Fruit fly (Drosophila melanogaster) whole organism, pupa: Measurements from ENCODE around the gene GC1.
A peak's percentile ranks its signal among the peaks of the same experiment; 100 is the strongest.
"Not testable (repeated sequence)": the region's sequence is repeated elsewhere in the genome, so short reads cannot be mapped to it uniquely, and the experiment has no call there.

ENCODE experiments used
- CG10348 ChIP-seq: fragments of 200-800 bp; sonication (Bioruptor generic); IDR thresholded peaks from 2 replicates; pipeline ENCODE4 v1.3.6; 2022; ENCODE audit warnings: missing biosample characterization, missing genetic modification characterization
- CG12605 ChIP-seq: fragments of 200-800 bp; sonication (Bioruptor generic); IDR thresholded peaks from 2 replicates; pipeline ENCODE4 v1.3.6; 2022; ENCODE audit warnings: missing biosample characterization, missing genetic modification characterization
- CG13204 ChIP-seq: fragments of 200-800 bp; sonication (Bioruptor generic); optimal IDR thresholded peaks from 2 replicates; lab custom pipeline; 2018; ENCODE audit warnings: missing biosample characterization, mild to moderate bottlenecking, missing genetic modification characterization, moderate library complexity
- CG14655 ChIP-seq: fragments of 200-800 bp; sonication (Bioruptor generic); optimal IDR thresholded peaks from 3 replicates; lab custom pipeline; 2017; ENCODE audit warnings: mild to moderate bottlenecking, missing biosample characterization, missing genetic modification reagents, missing genetic modification characterization
- CG15710 ChIP-seq: fragments of 200-800 bp; sonication (Bioruptor generic); optimal IDR thresholded peaks from 2 replicates; lab custom pipeline; 2018; ENCODE audit warnings: missing biosample characterization, mild to moderate bottlenecking, missing genetic modification characterization, moderate library complexity
- CG17806 ChIP-seq: fragments of 200-800 bp; sonication (Bioruptor generic); optimal IDR thresholded peaks from 2 replicates; lab custom pipeline; 2018; ENCODE audit warnings: missing biosample characterization, mild to moderate bottlenecking, missing genetic modification characterization, moderate library complexity
- CG32121 ChIP-seq: fragments of 200-800 bp; sonication (Bioruptor generic); IDR thresholded peaks from 2 replicates; pipeline ENCODE4 v1.3.6; 2022; ENCODE audit warnings: missing biosample characterization, missing genetic modification characterization
- CG34367 ChIP-seq: fragments of 200-800 bp; sonication (Bioruptor generic); optimal IDR thresholded peaks from 2 replicates; lab custom pipeline; 2018; ENCODE audit warnings: missing biosample characterization, mild to moderate bottlenecking, missing genetic modification characterization
- CG4496 ChIP-seq: fragments of 200-800 bp; sonication (Bioruptor generic); IDR thresholded peaks from 3 replicates; pipeline ENCODE4 v1.3.6; 2022; ENCODE audit warnings: missing biosample characterization, missing genetic modification characterization
- CG8159 ChIP-seq: fragments of 200-800 bp; sonication (Bioruptor generic); optimal IDR thresholded peaks from 3 replicates; lab custom pipeline; 2018; ENCODE audit warnings: missing biosample characterization, mild to moderate bottlenecking, missing genetic modification characterization, moderate library complexity
- CG8301 ChIP-seq: fragments of 200-800 bp; sonication (Bioruptor generic); optimal IDR thresholded peaks from 2 replicates; lab custom pipeline; 2018; ENCODE audit warnings: missing biosample characterization, mild to moderate bottlenecking, missing genetic modification characterization
- CG9948 ChIP-seq: fragments of 200-800 bp; sonication (Bioruptor generic); optimal IDR thresholded peaks from 2 replicates; lab custom pipeline; 2018; ENCODE audit warnings: missing biosample characterization, mild to moderate bottlenecking, missing genetic modification characterization, moderate library complexity
- D1 ChIP-seq: fragments of 200-800 bp; sonication (Bioruptor generic); optimal IDR thresholded peaks from 2 replicates; lab custom pipeline; 2018; ENCODE audit warnings: missing biosample characterization, mild to moderate bottlenecking, missing genetic modification characterization, moderate library complexity
- EcR ChIP-seq: fragments of 200-800 bp; sonication (Bioruptor generic); optimal IDR thresholded peaks from 3 replicates; lab custom pipeline; 2019; ENCODE audit warnings: missing biosample characterization, missing genetic modification characterization, mild to moderate bottlenecking, moderate library complexity, missing genetic modification reagents
- Ets98B ChIP-seq: fragments of 200-800 bp; sonication (Bioruptor generic); IDR thresholded peaks from 2 replicates; pipeline ENCODE4 v1.3.6; 2022; ENCODE audit warnings: missing biosample characterization, missing genetic modification characterization
- Pif1A ChIP-seq: fragments of 200-800 bp; sonication (Bioruptor generic); optimal IDR thresholded peaks from 3 replicates; lab custom pipeline; 2016; ENCODE audit warnings: missing biosample characterization, missing genetic modification characterization
- Pif1B ChIP-seq: fragments of 200-800 bp; sonication (Bioruptor generic); optimal IDR thresholded peaks from 3 replicates; lab custom pipeline; 2016; ENCODE audit warnings: missing biosample characterization, missing genetic modification characterization
- Snoo ChIP-seq: fragments of 200-800 bp; sonication (Bioruptor generic); optimal IDR thresholded peaks from 3 replicates; lab custom pipeline; 2017; ENCODE audit warnings: missing biosample characterization, mild to moderate bottlenecking, missing genetic modification characterization, inconsistent platforms
- fd96Ca ChIP-seq: fragments of 200-800 bp; sonication (Bioruptor generic); IDR thresholded peaks from 3 replicates; pipeline ENCODE4 v1.3.6; 2022; ENCODE audit warnings: missing biosample characterization, missing genetic modification characterization
- gl ChIP-seq: fragments of 200-800 bp; sonication (Bioruptor generic); optimal IDR thresholded peaks from 2 replicates; lab custom pipeline; 2018; ENCODE audit warnings: missing biosample characterization, mild to moderate bottlenecking, missing genetic modification characterization
- rn ChIP-seq: fragments of 200-800 bp; sonication (Bioruptor generic); IDR thresholded peaks from 2 replicates; pipeline ENCODE4 v1.3.6; 2022; ENCODE audit warnings: missing biosample characterization, missing genetic modification characterization

GC1 gene

dm6 chr3R:11956444-11956843, 11.1 kb upstream of the GC1 start, which contains the start of gene Hsp70Aa:
Gene Hsp70Aa, minus strand, starts transcription at chr3R:11956544.
- TF ChIP-seq D1; Ets98B (GFP tag; lab: Robert Waterston, UW); fd96Ca (GFP tag; lab: Robert Waterston, UW): not testable (repeated sequence)

dm6 chr3R:11957388-11957787, 10.1 kb upstream of the GC1 start:
- TF ChIP-seq CG13204 (GFP tag; lab: Kevin White, UChicago): no peak
- TF ChIP-seq, all 21 proteins: peak for 0

DNA sequence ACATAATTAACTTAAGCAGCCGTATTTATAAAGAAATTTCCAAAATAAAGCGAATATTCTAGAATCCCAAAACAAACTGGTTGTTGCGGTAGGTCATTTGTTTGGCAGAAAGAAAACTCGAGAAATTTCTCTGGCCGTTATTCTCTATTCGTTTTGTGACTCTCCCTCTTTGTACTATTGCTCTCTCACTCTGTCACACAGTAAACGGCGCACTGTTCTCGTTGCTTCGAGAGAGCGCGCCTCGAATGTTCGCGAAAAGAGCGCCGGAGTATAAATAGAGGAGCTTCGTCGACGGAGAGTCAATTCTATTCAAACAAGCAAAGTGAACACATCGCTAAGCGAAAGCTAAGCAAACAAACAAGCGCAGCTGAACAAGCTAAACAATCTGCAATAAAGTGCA, 9.3 kb upstream of the GC1 start, which contains the start of gene Hsp70Ab:
Hsp70Ab (plus strand) TSS at position 301 of the 400 bp plus-strand sequence.
- TF ChIP-seq CG15710; CG10348; Snoo (tag; lab: Kevin White, UChicago): not testable (repeated sequence)
- TF ChIP-seq, all 21 proteins: peak for 0; not testable (repeated sequence) for 21

dm6 chr3R:11962739-11963214, 4.7 kb upstream of the GC1 start, which contains the start of the genes CG3281 and aurA:
Gene CG3281, minus strand, starts transcription at chr3R:11962805.
Gene aurA, plus strand, starts transcription at chr3R:11963124.
- peak; percentile 44 for TF ChIP-seq CG17806
- TF ChIP-seq CG15710: peak; percentile 64
- TF ChIP-seq CG34367 (tag; lab: Kevin White, UChicago): peak; percentile 7
- TF ChIP-seq Snoo (tag; lab: Kevin White, UChicago): peak; percentile 16
- peak; percentile 44 for TF ChIP-seq CG9948 (tag; lab: Kevin White, UChicago)
- no peak for TF ChIP-seq CG14655 (GFP tag; lab: Kevin White, UChicago)
- TF ChIP-seq CG8159 (tag; lab: Kevin White, UChicago): peak; percentile 60
- TF ChIP-seq gl (tag; lab: Kevin White, UChicago): no peak
- peak; percentile 21; the same call in 1 of the 2 replicates for TF ChIP-seq CG32121 (GFP tag; lab: Robert Waterston, UW)
- peak; percentile 39 for TF ChIP-seq CG8301 (tag; lab: Kevin White, UChicago)
- TF ChIP-seq Pif1A (GFP tag; lab: Kevin White, UChicago): no peak
- TF ChIP-seq Ets98B (GFP tag; lab: Robert Waterston, UW): no peak; the same call in 1 of the 2 replicates
- TF ChIP-seq rn (GFP tag; lab: Robert Waterston, UW): no peak
- TF ChIP-seq fd96Ca (GFP tag; lab: Robert Waterston, UW): no peak
- TF ChIP-seq D1: no peak
- no peak for TF ChIP-seq CG12605
- TF ChIP-seq Pif1B (GFP tag; lab: Kevin White, UChicago): no peak
- TF ChIP-seq CG13204 (GFP tag; lab: Kevin White, UChicago): no peak
- no peak for TF ChIP-seq CG10348
- peak; percentile 67 for TF ChIP-seq EcR (GFP tag; lab: Kevin White, UChicago)
- peak; percentile 61; the same call in 2 of the 3 replicates for TF ChIP-seq CG4496

DNA sequence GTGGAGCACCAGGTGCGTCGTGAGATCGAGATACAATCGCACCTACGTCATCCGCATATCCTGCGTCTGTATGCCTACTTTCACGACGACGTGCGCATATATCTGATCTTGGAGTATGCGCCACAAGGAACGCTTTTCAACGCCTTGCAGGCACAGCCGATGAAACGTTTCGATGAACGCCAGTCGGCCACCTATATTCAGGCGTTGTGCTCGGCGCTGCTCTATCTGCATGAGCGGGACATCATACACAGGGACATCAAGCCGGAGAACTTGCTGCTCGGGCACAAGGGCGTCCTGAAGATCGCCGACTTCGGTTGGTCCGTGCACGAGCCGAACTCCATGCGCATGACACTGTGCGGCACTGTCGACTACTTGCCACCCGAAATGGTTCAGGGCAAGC, 3.5 kb upstream of the GC1 start:
- no peak for TF ChIP-seq CG8301 (tag; lab: Kevin White, UChicago)
- TF ChIP-seq CG10348: no peak
- TF ChIP-seq, all 21 proteins: peak for 0

DNA sequence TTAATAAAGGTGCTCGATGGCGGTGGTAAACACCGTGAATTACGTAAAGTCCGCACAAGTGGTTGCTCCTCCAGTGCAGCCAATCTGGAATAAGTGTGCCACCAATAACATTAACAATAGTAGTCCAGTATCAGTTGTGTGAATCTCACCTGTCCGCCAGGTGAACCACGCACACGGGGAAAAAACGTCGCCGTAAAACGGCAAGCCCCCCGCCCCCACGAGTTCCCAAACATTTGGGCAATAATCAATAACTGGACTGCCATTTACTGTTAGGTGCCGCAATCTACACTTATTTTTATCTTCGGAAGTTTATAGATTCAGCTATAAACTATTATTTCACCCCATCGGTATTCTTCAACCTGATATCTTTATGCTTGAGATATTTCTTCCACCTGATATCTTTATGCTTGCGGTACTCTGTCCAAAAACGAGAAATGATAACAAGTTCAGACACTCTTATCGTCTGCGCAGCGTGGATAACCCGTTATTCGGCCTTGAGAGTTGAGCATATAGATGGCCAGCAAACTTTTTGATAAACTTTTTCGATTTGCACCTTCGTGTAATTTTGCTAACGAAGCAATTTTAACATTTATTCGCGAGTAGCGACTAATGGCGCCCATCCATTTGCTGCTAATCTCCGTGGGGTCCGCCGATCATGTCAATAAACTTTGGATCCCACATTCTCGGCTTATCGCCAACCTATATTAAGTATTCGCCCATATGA, 684 bp downstream of the GC1 start:
- TF ChIP-seq CG34367 (tag; lab: Kevin White, UChicago): no peak
- TF ChIP-seq EcR (GFP tag; lab: Kevin White, UChicago): peak; percentile 84

- TF ChIP-seq CG34367 (tag; lab: Kevin White, UChicago) (no peak), gl (tag; lab: Kevin White, UChicago) (no peak), CG15710 (peak; percentile 21), CG10348 (no peak), Snoo (tag; lab: Kevin White, UChicago) (no peak), CG8159 (tag; lab: Kevin White, UChicago) (peak; percentile 16), CG13204 (GFP tag; lab: Kevin White, UChicago) (no peak), CG17806 (peak; percentile 17), fd96Ca (GFP tag; lab: Robert Waterston, UW) (no peak), CG12605 (0 out of 2 replicates have a peak, but pooled peaks have one; percentile 22), CG8301 (tag; lab: Kevin White, UChicago) (peak; percentile 59), Ets98B (GFP tag; lab: Robert Waterston, UW) (peak; percentile 66), CG9948 (tag; lab: Kevin White, UChicago) (peak; percentile 8), Pif1B (GFP tag; lab: Kevin White, UChicago) (peak; percentile 10), D1 (no peak), CG32121 (GFP tag; lab: Robert Waterston, UW) (peak; percentile 71), Pif1A (GFP tag; lab: Kevin White, UChicago) (no peak), CG4496 (peak; percentile 45; the same call in 1 of the 3 replicates), CG14655 (GFP tag; lab: Kevin White, UChicago) (no peak), rn (GFP tag; lab: Robert Waterston, UW) (no peak), EcR (GFP tag; lab: Kevin White, UChicago) (no peak)
Observed at dm6 chr3R:11969217-11969616, 1.7 kb downstream of the GC1 start.
